Fruit fly (Drosophila melanogaster) whole organism, embryonic: ENCODE data around the gene Pex14.

Experiments
- ATbp ChIP-seq: fragments of 200-800 bp; sonication (Bioruptor generic); optimal IDR thresholded peaks from 2 replicates; lab custom pipeline; 2017; ENCODE audit warnings: missing biosample characterization, mild to moderate bottlenecking, missing genetic modification characterization, missing genetic modification reagents
- Bdp1 ChIP-seq: fragments of 200-800 bp; sonication (Bioruptor generic); optimal IDR thresholded peaks from 3 replicates; lab custom pipeline; 2016; ENCODE audit warnings: missing biosample characterization, missing genetic modification characterization
- CG11695 ChIP-seq: fragments of 200-800 bp; sonication (Bioruptor generic); IDR thresholded peaks from 3 replicates; pipeline ENCODE4 v1.3.6; 2022; ENCODE audit warnings: missing biosample characterization, missing genetic modification characterization
- CG11696 ChIP-seq: fragments of 200-800 bp; sonication (Bioruptor generic); IDR thresholded peaks from 2 replicates; pipeline ENCODE4 v1.3.6; 2022; ENCODE audit warnings: missing biosample characterization, missing genetic modification characterization
- CG12155 ChIP-seq: fragments of 200-800 bp; sonication (Bioruptor generic); optimal IDR thresholded peaks from 3 replicates; lab custom pipeline; 2016; ENCODE audit warnings: missing biosample characterization, missing genetic modification characterization
- CG12299 ChIP-seq: fragments of 200-800 bp; sonication (Bioruptor generic); optimal IDR thresholded peaks from 2 replicates; lab custom pipeline; 2018; ENCODE audit warnings: missing biosample characterization, mild to moderate bottlenecking, missing genetic modification characterization
- CG12659 ChIP-seq: fragments of 200-800 bp; sonication (Bioruptor generic); optimal IDR thresholded peaks from 3 replicates; lab custom pipeline; 2017; ENCODE audit warnings: mild to moderate bottlenecking, missing biosample characterization, missing genetic modification reagents, missing genetic modification characterization
- CG14710 ChIP-seq: fragments of 200-800 bp; sonication (Bioruptor generic); optimal IDR thresholded peaks from 3 replicates; lab custom pipeline; 2019; ENCODE audit warnings: missing biosample characterization, mild to moderate bottlenecking, missing genetic modification characterization, moderate library complexity
- CG1792 ChIP-seq: fragments of 200-800 bp; sonication (Bioruptor generic); optimal IDR thresholded peaks from 2 replicates; lab custom pipeline; 2016; ENCODE audit warnings: missing biosample characterization, missing genetic modification characterization
- CG2120 ChIP-seq: fragments of 200-800 bp; sonication (Bioruptor generic); optimal IDR thresholded peaks from 3 replicates; lab custom pipeline; 2016; ENCODE audit warnings: missing biosample characterization, missing genetic modification characterization
- CG30020 ChIP-seq: fragments of 200-800 bp; optimal IDR thresholded peaks from 2 replicates; lab custom pipeline; 2019; ENCODE audit warnings: missing biosample characterization, mild to moderate bottlenecking, missing genetic modification characterization, moderate library complexity
- CG42726 ChIP-seq: fragments of 200-800 bp; sonication (Bioruptor generic); IDR thresholded peaks from 2 replicates; pipeline ENCODE4 v1.3.6; 2022; ENCODE audit warnings: missing biosample characterization, missing genetic modification characterization; ENCODE audit not compliant: partially characterized antibody
- CG7839 ChIP-seq: fragments of 200-800 bp; sonication (Bioruptor generic); optimal IDR thresholded peaks from 3 replicates; lab custom pipeline; 2018; ENCODE audit warnings: missing biosample characterization, mild to moderate bottlenecking, missing genetic modification characterization, moderate library complexity
- CG8944 ChIP-seq: fragments of 200-800 bp; sonication (Bioruptor generic); optimal IDR thresholded peaks from 3 replicates; lab custom pipeline; 2016; ENCODE audit warnings: missing biosample characterization, missing genetic modification characterization
- CrebB ChIP-seq: fragments of 200-800 bp; sonication (Bioruptor generic); optimal IDR thresholded peaks from 3 replicates; lab custom pipeline; 2018; ENCODE audit warnings: missing biosample characterization, mild to moderate bottlenecking, missing genetic modification characterization
- Deaf1 ChIP-seq: fragments of 200-800 bp; optimal IDR thresholded peaks from 3 replicates; lab custom pipeline; 2019; ENCODE audit warnings: missing biosample characterization, mild to moderate bottlenecking, missing genetic modification characterization, moderate library complexity
- Doc2 ChIP-seq: fragments of 200-800 bp; sonication (Bioruptor generic); IDR thresholded peaks from 2 replicates; pipeline ENCODE4 v1.3.6; 2022; ENCODE audit warnings: missing biosample characterization, missing genetic modification characterization
- Dp ChIP-seq: fragments of 200-800 bp; sonication (Bioruptor generic); optimal IDR thresholded peaks from 2 replicates; lab custom pipeline; 2018; ENCODE audit warnings: missing biosample characterization, mild to moderate bottlenecking, missing genetic modification characterization, moderate library complexity
- E2f1 ChIP-seq: fragments of 200-800 bp; sonication (Bioruptor generic); IDR thresholded peaks from 2 replicates; pipeline ENCODE4 v1.3.6; 2022; ENCODE audit warnings: missing biosample characterization, missing genetic modification characterization
- Ets65A ChIP-seq: fragments of 200-800 bp; sonication (Bioruptor generic); peaks from one replicate; lab custom pipeline; 2016; ENCODE audit warnings: missing biosample characterization, missing genetic modification characterization
- HmgD ChIP-seq: fragments of 200-800 bp; sonication (Bioruptor generic); optimal IDR thresholded peaks from 3 replicates; lab custom pipeline; 2016; ENCODE audit warnings: missing biosample characterization, missing genetic modification characterization
- Jarid2 ChIP-seq: fragments of 200-800 bp; sonication (Bioruptor generic); optimal IDR thresholded peaks from 3 replicates; lab custom pipeline; 2017; ENCODE audit warnings: mild to moderate bottlenecking, missing biosample characterization, missing genetic modification reagents, missing genetic modification characterization
- Nf-YB ChIP-seq: fragments of 200-800 bp; sonication (Bioruptor generic); optimal IDR thresholded peaks from 3 replicates; lab custom pipeline; 2019; ENCODE audit warnings: missing biosample characterization, mild to moderate bottlenecking, missing genetic modification characterization, moderate library complexity
- Side ChIP-seq: fragments of 200-800 bp; sonication (Bioruptor generic); optimal IDR thresholded peaks from 2 replicates; lab custom pipeline; 2016; ENCODE audit warnings: missing biosample characterization, missing genetic modification characterization
- Stat92E ChIP-seq, 3 experiments: fragments of >200 bp in 2 of 3; fragments of 200-800 bp in 1 of 3; sonication (Bioruptor generic) in 1 of 3; optimal IDR thresholded peaks; 2 replicates each; lab custom pipeline; 2017 to 2019; ENCODE audit warnings: missing biosample characterization in 3 of 3, missing genetic modification characterization in 3 of 3, mild to moderate bottlenecking in 1 of 3, moderate library complexity in 1 of 3
- ab ChIP-seq: fragments of 200-800 bp; sonication (Bioruptor generic); optimal IDR thresholded peaks from 2 replicates; lab custom pipeline; 2016; ENCODE audit warnings: missing biosample characterization, missing genetic modification characterization
- amos ChIP-seq: fragments of 200-800 bp; sonication (Bioruptor generic); IDR thresholded peaks from 2 replicates; pipeline ENCODE4 v1.3.6; 2022; ENCODE audit warnings: missing biosample characterization, missing genetic modification characterization; ENCODE audit not compliant: partially characterized antibody
- crc ChIP-seq: fragments of 200-800 bp; sonication (Bioruptor generic); optimal IDR thresholded peaks from 2 replicates; lab custom pipeline; 2016; ENCODE audit warnings: missing biosample characterization, missing genetic modification characterization
- crp ChIP-seq, 2 experiments: fragments of 200-800 bp; sonication (Bioruptor generic); optimal IDR thresholded peaks; 2 replicates in 1 of 2; 3 replicates in 1 of 2; lab custom pipeline; 2017; ENCODE audit warnings: missing biosample characterization in 2 of 2, missing genetic modification characterization in 2 of 2, mild to moderate bottlenecking in 1 of 2, moderate library complexity in 1 of 2
- da ChIP-seq: fragments of 200-800 bp; sonication (Bioruptor generic); optimal IDR thresholded peaks from 2 replicates; lab custom pipeline; 2016; ENCODE audit warnings: missing biosample characterization, missing genetic modification characterization
- dimm ChIP-seq: fragments of 200-800 bp; sonication (Bioruptor generic); IDR thresholded peaks from 2 replicates; pipeline ENCODE4 v1.3.6; 2022; ENCODE audit warnings: missing biosample characterization, missing genetic modification characterization
- disco-r ChIP-seq: fragments of 200-800 bp; sonication (Bioruptor generic); optimal IDR thresholded peaks from 2 replicates; lab custom pipeline; 2016; ENCODE audit warnings: missing biosample characterization, missing genetic modification characterization
- kay ChIP-seq: fragments of 200-800 bp; sonication (Bioruptor generic); optimal IDR thresholded peaks from 2 replicates; lab custom pipeline; 2016; ENCODE audit warnings: missing biosample characterization, missing genetic modification characterization
- lab ChIP-seq: fragments of 200-800 bp; sonication (Bioruptor generic); optimal IDR thresholded peaks from 3 replicates; lab custom pipeline; 2017; ENCODE audit warnings: missing biosample characterization, missing genetic modification characterization, mild to moderate bottlenecking, moderate library complexity, missing genetic modification reagents
- lov ChIP-seq, 2 experiments: fragments of 200-800 bp in 1 of 2; fragments of >200 bp in 1 of 2; sonication (Bioruptor generic) in 1 of 2; IDR thresholded peaks in 1 of 2; optimal IDR thresholded peaks in 1 of 2; 2 replicates in 1 of 2; 3 replicates in 1 of 2; pipeline versions ENCODE4 v1.3.6 to Lab custom; 2017 to 2022; ENCODE audit warnings: missing biosample characterization in 1 of 2, missing genetic modification characterization in 1 of 2
- mam ChIP-seq: fragments of 200-800 bp; sonication (Bioruptor generic); optimal IDR thresholded peaks from 3 replicates; lab custom pipeline; 2016; ENCODE audit warnings: missing biosample characterization, missing genetic modification characterization
- nau ChIP-seq: fragments of 200-800 bp; sonication (Bioruptor generic); optimal IDR thresholded peaks from 3 replicates; lab custom pipeline; 2017; ENCODE audit warnings: missing biosample characterization, mild to moderate bottlenecking, missing genetic modification characterization, missing genetic modification reagents
- oc ChIP-seq: fragments of 200-800 bp; sonication (Bioruptor generic); optimal IDR thresholded peaks from 2 replicates; lab custom pipeline; 2018; ENCODE audit warnings: missing biosample characterization, mild to moderate bottlenecking, missing genetic modification characterization, moderate library complexity
- pan ChIP-seq, 4 experiments: fragments of >200 bp in 3 of 4; fragments of 200-800 bp in 1 of 4; sonication (Bioruptor generic) in 1 of 4; optimal IDR thresholded peaks in 3 of 4; IDR thresholded peaks in 1 of 4; 2 replicates each; pipeline versions ENCODE4 v1.3.6 to Lab custom; 2017 to 2022; ENCODE audit warnings: missing biosample characterization in 2 of 4, missing genetic modification characterization in 2 of 4, mixed read lengths in 1 of 4
- peb ChIP-seq: fragments of 200-800 bp; sonication (Bioruptor generic); IDR thresholded peaks from 2 replicates; pipeline ENCODE4 v1.3.6; 2022; ENCODE audit warnings: missing biosample characterization, missing genetic modification characterization
- repo ChIP-seq: fragments of 200-800 bp; sonication (Bioruptor generic); optimal IDR thresholded peaks from 2 replicates; lab custom pipeline; 2016; ENCODE audit warnings: missing biosample characterization, missing genetic modification characterization
- salm ChIP-seq: fragments of 200-800 bp; sonication (Bioruptor generic); optimal IDR thresholded peaks from 2 replicates; lab custom pipeline; 2018; ENCODE audit warnings: missing biosample characterization, mild to moderate bottlenecking, missing genetic modification characterization
- scrt ChIP-seq: fragments of 200-800 bp; sonication (Bioruptor generic); optimal IDR thresholded peaks from 2 replicates; lab custom pipeline; 2018; ENCODE audit warnings: missing biosample characterization, mild to moderate bottlenecking, missing genetic modification characterization, moderate library complexity
- sim ChIP-seq: fragments of 200-800 bp; sonication (Bioruptor generic); IDR thresholded peaks from 2 replicates; pipeline ENCODE4 v1.3.6; 2022; ENCODE audit warnings: missing biosample characterization, missing genetic modification characterization
- slou ChIP-seq: fragments of 200-800 bp; sonication (Bioruptor generic); optimal IDR thresholded peaks from 3 replicates; lab custom pipeline; 2016; ENCODE audit warnings: missing biosample characterization, missing genetic modification characterization
- stc ChIP-seq: fragments of 200-800 bp; sonication (Bioruptor generic); IDR thresholded peaks from 2 replicates; pipeline ENCODE4 v1.3.6; 2022; ENCODE audit warnings: missing biosample characterization, missing genetic modification characterization
- tll ChIP-seq, 2 experiments: fragments of 200-800 bp in 1 of 2; fragments of >200 bp in 1 of 2; sonication (Bioruptor generic) in 1 of 2; optimal IDR thresholded peaks; 2 replicates each; lab custom pipeline; 2017 to 2019; ENCODE audit warnings: missing biosample characterization in 2 of 2, missing genetic modification characterization in 2 of 2, mild to moderate bottlenecking in 1 of 2, moderate library complexity in 1 of 2

Pex14 gene

dm6 chr3L:20771891-20772646, 6.5 kb upstream of the Pex14 start (continued):
- TF ChIP-seq mam = peak; percentile 64
- no peak for TF ChIP-seq CG30020
- no peak for TF ChIP-seq lov (optimal IDR thresholded peaks at IDR 0.05; lab: Kevin White, UChicago)
- TF ChIP-seq lov (GFP tag; IDR thresholded peaks at IDR 0.05; lab: Robert Waterston, UW) = peak; percentile 78; the same call in 2 of the 3 replicates
- peak; percentile 59 for TF ChIP-seq CG8944 (GFP tag; lab: Kevin White, UChicago)
- peak; percentile 23 for TF ChIP-seq Jarid2 (GFP tag; lab: Kevin White, UChicago)
- TF ChIP-seq CG1792 = peak; percentile 29
- TF ChIP-seq stc (GFP tag; lab: Robert Waterston, UW) = peak; percentile 84
- peak; percentile 30 for TF ChIP-seq Deaf1
- no peak for TF ChIP-seq Dp (GFP tag; lab: Kevin White, UChicago)
- peak; percentile 80 for TF ChIP-seq oc (tag; lab: Kevin White, UChicago)
- TF ChIP-seq HmgD (GFP tag; lab: Kevin White, UChicago) = peak; percentile 53
- peak; percentile 58; the same call in 1 of the 2 replicates for TF ChIP-seq sim (GFP tag; lab: Robert Waterston, UW)
- peak; percentile 73 for TF ChIP-seq CG14710
- TF ChIP-seq ATbp (GFP tag; lab: Kevin White, UChicago) = peak; percentile 81
- TF ChIP-seq lab = peak; percentile 88
- peak; percentile 51 for TF ChIP-seq dimm (GFP tag; lab: Robert Waterston, UW)
- peak; percentile 68 for TF ChIP-seq repo
- peak; percentile 80 for TF ChIP-seq CG12299 (tag; lab: Kevin White, UChicago)
- peak; percentile 65 for TF ChIP-seq peb (GFP tag; lab: Robert Waterston, UW)
- TF ChIP-seq CG12155 (GFP tag; lab: Kevin White, UChicago) = peak; percentile 71
- TF ChIP-seq Doc2 = no peak
- no peak for TF ChIP-seq nau (GFP tag; lab: Kevin White, UChicago)
- TF ChIP-seq kay = peak; percentile 50
- no peak for TF ChIP-seq pan (optimal IDR thresholded peaks at IDR 0.05; lab: Kevin White, UChicago)
- TF ChIP-seq pan (GFP tag; optimal IDR thresholded peaks at IDR 0.05 in 1 of 2, IDR thresholded peaks at IDR 0.05 in 1 of 2) = peak in 1 of 2 experiments; percentile 91
- no peak for TF ChIP-seq tll (GFP tag; optimal IDR thresholded peaks at IDR 0.05; lab: Kevin White, UChicago)
- TF ChIP-seq CG11695 (GFP tag; lab: Robert Waterston, UW) = peak; percentile 89
- TF ChIP-seq CG42726 (GFP tag; lab: Robert Waterston, UW) = no peak
- TF ChIP-seq salm (tag; lab: Kevin White, UChicago) = peak; percentile 67
- peak; percentile 51 for TF ChIP-seq Nf-YB
- TF ChIP-seq CG12659 (GFP tag; lab: Kevin White, UChicago) = peak; percentile 66
- peak; percentile 49 for TF ChIP-seq Side (GFP tag; lab: Kevin White, UChicago)
- TF ChIP-seq crp (GFP tag; optimal IDR thresholded peaks at IDR 0.05; lab: Kevin White, UChicago) = no peak
- TF ChIP-seq CG11696 (GFP tag; lab: Robert Waterston, UW) = peak; percentile 98
- peak; percentile 83 for TF ChIP-seq CG2120 (GFP tag; lab: Kevin White, UChicago)
- TF ChIP-seq Stat92E (GFP tag; optimal IDR thresholded peaks at IDR 0.05; lab: Kevin White, UChicago) = no peak
- TF ChIP-seq slou (GFP tag; lab: Kevin White, UChicago) = no peak
- TF ChIP-seq Ets65A (GFP tag; lab: Kevin White, UChicago) = peak; percentile 72
- TF ChIP-seq ab (GFP tag; lab: Kevin White, UChicago) = no peak
- no peak for TF ChIP-seq crc (GFP tag; lab: Kevin White, UChicago)
- peak; percentile 81 for TF ChIP-seq CG7839
- peak; percentile 67 for TF ChIP-seq CrebB (tag; lab: Kevin White, UChicago)
- peak; percentile 49 for TF ChIP-seq disco-r (GFP tag; lab: Kevin White, UChicago)
- TF ChIP-seq amos (GFP tag; lab: Robert Waterston, UW) = no peak
- TF ChIP-seq da (GFP tag; lab: Kevin White, UChicago) = no peak
- peak; percentile 66 for TF ChIP-seq scrt (GFP tag; lab: Kevin White, UChicago)
- TF ChIP-seq E2f1 (GFP tag; lab: Robert Waterston, UW) = peak; percentile 86
- peak; percentile 64 for TF ChIP-seq Bdp1 (GFP tag; lab: Kevin White, UChicago)
